Worm (Caenorhabditis elegans) whole organism, L2 larva: ENCODE results near the gene tub-1.

Experiments
- C34F6.9 ChIP-seq: fragments of 150-350 bp; optimal IDR thresholded peaks from 2 replicates; lab custom pipeline; 2014; ENCODE audit warnings: missing biosample characterization, missing genetic modification characterization
- skn-1 ChIP-seq: sonication (generic microtip); optimal IDR thresholded peaks from 2 replicates; lab custom pipeline; 2017; ENCODE audit warnings: missing biosample characterization, missing genetic modification characterization

ce11 chrII:8193922-8194321, 37.2 kb upstream of the tub-1 start:
- TF ChIP-seq C34F6.9 (tag; lab: Kevin White, UChicago) (no peak), skn-1 (tag; lab: Kevin White, UChicago) (no peak)
